Fruit fly (Drosophila melanogaster) whole organism, larva: ENCODE measurements around the gene I-t.

Experiments
- noc ChIP-seq: fragments of 200-800 bp; sonication (Bioruptor generic); optimal IDR thresholded peaks from 3 replicates; lab custom pipeline; 2019; ENCODE audit warnings: missing biosample characterization, mild to moderate bottlenecking, missing genetic modification characterization, moderate library complexity

I-t gene

DNA sequence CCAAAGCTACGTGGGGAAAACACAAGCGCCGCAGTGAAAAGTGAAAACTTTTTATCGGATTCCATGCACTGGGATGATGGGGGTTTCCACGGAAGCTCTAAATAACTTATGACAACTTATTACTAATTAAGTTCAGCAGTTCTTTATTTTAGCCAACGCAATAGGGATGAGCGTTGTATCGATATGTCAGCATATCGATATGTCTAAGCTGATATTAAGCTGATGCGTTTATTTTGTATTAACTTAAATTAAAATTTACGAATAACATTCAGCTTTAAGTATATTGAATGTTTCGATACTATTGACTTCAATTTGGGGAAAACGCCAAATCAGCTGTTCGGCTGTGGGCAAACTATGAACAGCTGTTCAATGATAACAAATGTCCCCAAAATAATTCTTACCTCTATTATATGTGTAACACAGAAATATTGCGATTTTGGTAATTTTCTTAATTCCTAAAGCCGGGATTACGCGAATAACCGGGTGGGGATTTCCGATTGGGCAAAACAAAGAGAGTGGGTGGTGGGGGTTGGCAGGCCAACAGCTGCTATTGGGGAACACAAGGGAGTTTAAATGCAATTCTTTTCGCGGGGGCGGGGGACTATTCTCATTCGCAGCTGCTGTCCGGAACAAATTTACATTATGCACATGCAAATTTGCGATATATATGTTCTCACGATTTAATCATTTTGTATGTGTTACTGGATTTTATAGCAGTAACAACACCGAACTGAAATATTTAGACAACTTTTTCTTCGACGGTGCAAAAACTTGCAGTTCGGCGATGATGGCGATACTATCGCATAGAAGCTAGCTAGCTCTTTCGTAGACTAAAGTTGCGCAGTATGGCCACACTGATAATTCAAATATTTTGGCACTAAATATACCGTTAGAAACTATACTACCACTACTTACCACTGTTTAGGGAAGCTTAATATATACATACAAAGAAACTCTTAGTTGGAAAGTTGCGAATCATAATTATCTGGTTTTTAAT lies 45.8 kb downstream of the I-t start, which contains the start of gene CG6923:
Gene CG6923, minus strand, starts transcription at position 733 of the 997 bp plus-strand sequence.
- TF ChIP-seq noc (tag; lab: Kevin White, UChicago), result no peak

DNA sequence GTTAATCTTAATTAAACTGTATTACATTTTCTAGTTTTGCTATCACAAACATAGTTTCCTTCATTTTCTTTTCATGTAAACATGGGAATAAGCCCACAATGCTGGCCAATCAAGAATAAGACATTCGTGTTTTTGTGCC lies 46.3 kb downstream of the I-t start, which contains the start of gene CG43062:
Gene CG43062, plus strand, starts transcription at position 40 of the 139 bp plus-strand sequence.
- no peak for TF ChIP-seq noc (tag; lab: Kevin White, UChicago)

DNA sequence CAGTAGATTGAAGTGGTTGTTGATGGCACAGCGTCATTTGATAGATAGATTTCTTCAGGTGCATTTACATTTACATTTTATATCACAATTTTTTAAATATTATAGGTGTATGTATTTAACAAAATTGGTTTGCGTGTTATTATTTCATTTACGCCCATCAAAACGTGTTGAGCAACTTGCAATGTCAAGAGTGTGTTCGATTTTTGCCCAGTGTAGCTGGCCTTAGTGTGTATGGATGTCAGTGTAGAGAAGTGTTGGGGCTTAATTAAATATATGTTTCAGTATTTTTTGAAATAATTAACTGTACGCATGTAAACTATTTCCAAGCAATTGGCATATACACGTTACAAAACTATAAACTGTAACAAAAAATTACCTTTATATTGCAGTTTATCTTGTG lies 47.9 kb downstream of the I-t start:
- TF ChIP-seq noc (tag; lab: Kevin White, UChicago), result no peak
